Worm (Caenorhabditis elegans) whole organism, late embryonic: ENCODE measurements around the gene F55G7.3.

Source experiments
- C08G9.2 ChIP-seq: sonication (generic microtip); optimal IDR thresholded peaks from 2 replicates; lab custom pipeline; 2016; ENCODE audit warnings: mild to moderate bottlenecking, missing genetic modification characterization, moderate library complexity, missing compliant biosample characterization
- C38D4.7 ChIP-seq: fragments of 200-800 bp; sonication (Bioruptor generic); optimal IDR thresholded peaks from 2 replicates; lab custom pipeline; 2018; ENCODE audit warnings: mild to moderate bottlenecking, missing genetic modification characterization, moderate library complexity, missing compliant biosample characterization
- F13H6.1 ChIP-seq: sonication (generic microtip); optimal IDR thresholded peaks from 2 replicates; lab custom pipeline; 2016; ENCODE audit warnings: missing genetic modification characterization, missing compliant biosample characterization
- K09A11.1 ChIP-seq: sonication (generic microtip); optimal IDR thresholded peaks from 2 replicates; lab custom pipeline; 2017; ENCODE audit warnings: antibody characterized with exemption, mild to moderate bottlenecking, missing genetic modification characterization, missing compliant biosample characterization; ENCODE audit not compliant: insufficient read depth
- T23F11.4 ChIP-seq: fragments of 200-800 bp; sonication (Bioruptor generic); optimal IDR thresholded peaks from 2 replicates; lab custom pipeline; 2018; ENCODE audit warnings: mild to moderate bottlenecking, missing genetic modification characterization, missing compliant biosample characterization
- Y22D7AL.16 ChIP-seq: sonication (generic microtip); optimal IDR thresholded peaks from 2 replicates; lab custom pipeline; 2016; ENCODE audit warnings: missing genetic modification characterization, missing compliant biosample characterization
- ama-1 ChIP-seq: fragments of 150-350 bp; optimal IDR thresholded peaks from 2 replicates; lab custom pipeline; 2014
- ceh-14 ChIP-seq: sonication (generic microtip); optimal IDR thresholded peaks from 2 replicates; lab custom pipeline; 2016; ENCODE audit warnings: missing genotype, missing genetic modification characterization, missing compliant biosample characterization
- ceh-18 ChIP-seq: sonication (generic microtip); optimal IDR thresholded peaks from 2 replicates; lab custom pipeline; 2016; ENCODE audit warnings: missing genetic modification characterization, missing compliant biosample characterization
- ceh-19 ChIP-seq: fragments of 200-800 bp; sonication (Bioruptor generic); optimal IDR thresholded peaks from 2 replicates; lab custom pipeline; 2018; ENCODE audit warnings: mild to moderate bottlenecking, missing genetic modification characterization, missing compliant biosample characterization
- ceh-2 ChIP-seq: sonication (generic microtip); optimal IDR thresholded peaks from 2 replicates; lab custom pipeline; 2016; ENCODE audit warnings: missing genotype, missing genetic modification characterization, missing compliant biosample characterization
- ceh-24 ChIP-seq: sonication (generic microtip); optimal IDR thresholded peaks from 2 replicates; lab custom pipeline; 2016; ENCODE audit warnings: mild to moderate bottlenecking, missing genetic modification characterization, missing compliant biosample characterization
- ceh-30 ChIP-seq: fragments of 150-350 bp; optimal IDR thresholded peaks from 2 replicates; lab custom pipeline; 2014; ENCODE audit warnings: missing biosample characterization, missing genetic modification characterization
- ceh-31 ChIP-seq: sonication (generic microtip); optimal IDR thresholded peaks from 2 replicates; lab custom pipeline; 2016; ENCODE audit warnings: missing genetic modification characterization, missing compliant biosample characterization
- ceh-34 ChIP-seq: sonication (generic microtip); optimal IDR thresholded peaks from 2 replicates; lab custom pipeline; 2016; ENCODE audit warnings: mild to moderate bottlenecking, missing genetic modification characterization, missing compliant biosample characterization
- ceh-45 ChIP-seq: fragments of 200-800 bp; sonication (Bioruptor generic); IDR thresholded peaks from 2 replicates; pipeline ENCODE4 v1.3.6; 2022; ENCODE audit warnings: missing genetic modification reagents, missing genetic modification characterization, missing compliant biosample characterization
- ceh-48 ChIP-seq: sonication (generic microtip); optimal IDR thresholded peaks from 2 replicates; lab custom pipeline; 2016; ENCODE audit warnings: missing genetic modification characterization, inconsistent platforms, missing compliant biosample characterization
- ceh-6 ChIP-seq: fragments of 200-800 bp; sonication (Bioruptor generic); optimal IDR thresholded peaks from 2 replicates; lab custom pipeline; 2018; ENCODE audit warnings: mild to moderate bottlenecking, missing genetic modification characterization, missing compliant biosample characterization
- ceh-9 ChIP-seq: sonication (generic microtip); optimal IDR thresholded peaks from 2 replicates; lab custom pipeline; 2016; ENCODE audit warnings: mild to moderate bottlenecking, missing genetic modification characterization, inconsistent platforms, missing compliant biosample characterization
- che-1 ChIP-seq: sonication (generic microtip); optimal IDR thresholded peaks from 2 replicates; lab custom pipeline; 2016; ENCODE audit warnings: mild to moderate bottlenecking, missing genetic modification characterization, missing compliant biosample characterization
- dve-1 ChIP-seq: sonication (generic microtip); optimal IDR thresholded peaks from 2 replicates; lab custom pipeline; 2017; ENCODE audit warnings: antibody characterized with exemption, mild to moderate bottlenecking, missing genetic modification characterization, missing compliant biosample characterization
- elt-2 ChIP-seq: sonication (generic microtip); optimal IDR thresholded peaks from 2 replicates; lab custom pipeline; 2016; ENCODE audit warnings: missing genetic modification reagents, missing genetic modification characterization, missing compliant biosample characterization
- elt-4 ChIP-seq: sonication (generic microtip); optimal IDR thresholded peaks from 2 replicates; lab custom pipeline; 2016; ENCODE audit warnings: missing genetic modification characterization, missing compliant biosample characterization
- ets-4 ChIP-seq: sonication (generic microtip); optimal IDR thresholded peaks from 2 replicates; lab custom pipeline; 2016; ENCODE audit warnings: missing genetic modification characterization, missing compliant biosample characterization
- fax-1 ChIP-seq: sonication (generic microtip); optimal IDR thresholded peaks from 2 replicates; lab custom pipeline; 2016; ENCODE audit warnings: missing genotype, missing genetic modification characterization, missing compliant biosample characterization
- fkh-10 ChIP-seq: fragments of 150-350 bp; optimal IDR thresholded peaks from 2 replicates; lab custom pipeline; 2014; ENCODE audit warnings: missing biosample characterization, missing genetic modification reagents, missing genetic modification characterization
- fkh-6 ChIP-seq: sonication (generic microtip); optimal IDR thresholded peaks from 2 replicates; lab custom pipeline; 2016; ENCODE audit warnings: missing genetic modification characterization, missing compliant biosample characterization
- gmeb-2 ChIP-seq: sonication (generic microtip); optimal IDR thresholded peaks from 2 replicates; lab custom pipeline; 2016; ENCODE audit warnings: missing genetic modification characterization, inconsistent platforms, missing compliant biosample characterization
- hlh-13 ChIP-seq: fragments of 200-800 bp; sonication (Bioruptor generic); optimal IDR thresholded peaks from 2 replicates; lab custom pipeline; 2018; ENCODE audit warnings: mild to moderate bottlenecking, missing genetic modification characterization, missing compliant biosample characterization
- hlh-30 ChIP-seq: sonication (generic microtip); optimal IDR thresholded peaks from 2 replicates; lab custom pipeline; 2017; ENCODE audit warnings: antibody characterized with exemption, missing genetic modification characterization, missing compliant biosample characterization; ENCODE audit not compliant: insufficient read depth
- hlh-6 ChIP-seq: sonication (generic microtip); optimal IDR thresholded peaks from 2 replicates; lab custom pipeline; 2016; ENCODE audit warnings: missing genotype, missing genetic modification characterization, missing compliant biosample characterization
- lim-6 ChIP-seq: sonication (generic microtip); optimal IDR thresholded peaks from 2 replicates; lab custom pipeline; 2016; ENCODE audit warnings: missing genetic modification characterization, missing compliant biosample characterization
- lin-11 ChIP-seq: fragments of 200-800 bp; sonication (Bioruptor generic); optimal IDR thresholded peaks from 2 replicates; lab custom pipeline; 2018; ENCODE audit warnings: mild to moderate bottlenecking, missing genetic modification characterization, missing compliant biosample characterization
- nfya-1 ChIP-seq: sonication (generic microtip); optimal IDR thresholded peaks from 2 replicates; lab custom pipeline; 2017; ENCODE audit warnings: missing genetic modification characterization, mild to moderate bottlenecking, missing compliant biosample characterization, antibody characterized with exemption, moderate library complexity
- nhr-11 ChIP-seq: fragments of 150-350 bp; optimal IDR thresholded peaks from 2 replicates; lab custom pipeline; 2014; ENCODE audit warnings: missing biosample characterization, missing genetic modification characterization
- nhr-232 ChIP-seq: sonication (generic microtip); optimal IDR thresholded peaks from 2 replicates; lab custom pipeline; 2016; ENCODE audit warnings: missing genetic modification characterization, missing compliant biosample characterization
- npax-4 ChIP-seq: sonication (generic microtip); optimal IDR thresholded peaks from 2 replicates; lab custom pipeline; 2016; ENCODE audit warnings: missing genetic modification characterization, missing compliant biosample characterization
- odd-2 ChIP-seq: sonication (generic microtip); optimal IDR thresholded peaks from 2 replicates; lab custom pipeline; 2017; ENCODE audit warnings: antibody characterized with exemption, mild to moderate bottlenecking, missing genetic modification characterization, missing compliant biosample characterization
- pag-3 ChIP-seq: sonication (generic microtip); optimal IDR thresholded peaks from 2 replicates; lab custom pipeline; 2016; ENCODE audit warnings: missing compliant biosample characterization, missing genetic modification characterization, borderline replicate concordance
- pat-9 ChIP-seq: fragments of 200-800 bp; sonication (Bioruptor generic); optimal IDR thresholded peaks from 2 replicates; lab custom pipeline; 2018; ENCODE audit warnings: mild to moderate bottlenecking, missing genetic modification characterization, moderate library complexity, missing compliant biosample characterization
- pax-1 ChIP-seq: fragments of 150-350 bp; optimal IDR thresholded peaks from 2 replicates; lab custom pipeline; 2014; ENCODE audit warnings: missing biosample characterization, missing genetic modification characterization
- pha-2 ChIP-seq: sonication (generic microtip); optimal IDR thresholded peaks from 2 replicates; lab custom pipeline; 2017; ENCODE audit warnings: mild to moderate bottlenecking, missing genetic modification characterization, missing compliant biosample characterization
- pha-4 ChIP-seq: fragments of 150-350 bp; optimal IDR thresholded peaks from 2 replicates; lab custom pipeline; 2018; ENCODE audit warnings: missing biosample characterization, missing genetic modification reagents, missing genetic modification characterization
- pqm-1 ChIP-seq: sonication (generic microtip); optimal IDR thresholded peaks from 2 replicates; lab custom pipeline; 2016; ENCODE audit warnings: missing genetic modification characterization, missing compliant biosample characterization
- rnt-1 ChIP-seq: sonication (generic microtip); optimal IDR thresholded peaks from 2 replicates; lab custom pipeline; 2016; ENCODE audit warnings: missing genetic modification characterization, missing compliant biosample characterization
- sox-2 ChIP-seq: fragments of 200-800 bp; sonication (Bioruptor generic); IDR thresholded peaks from 2 replicates; pipeline ENCODE4 v1.3.6; 2022; ENCODE audit warnings: missing genetic modification reagents, missing genetic modification characterization, missing compliant biosample characterization
- sox-4 ChIP-seq: sonication (generic microtip); optimal IDR thresholded peaks from 2 replicates; lab custom pipeline; 2017; ENCODE audit warnings: mild to moderate bottlenecking, missing genetic modification characterization, inconsistent platforms, missing compliant biosample characterization
- tbx-7 ChIP-seq: sonication (generic microtip); optimal IDR thresholded peaks from 2 replicates; lab custom pipeline; 2016; ENCODE audit warnings: missing genotype, missing genetic modification characterization, missing compliant biosample characterization
- ttx-3 ChIP-seq: sonication (generic microtip); optimal IDR thresholded peaks from 2 replicates; lab custom pipeline; 2016; ENCODE audit warnings: missing genetic modification reagents, missing genetic modification characterization, missing compliant biosample characterization
- unc-42 ChIP-seq: sonication (generic microtip); optimal IDR thresholded peaks from 2 replicates; lab custom pipeline; 2016; ENCODE audit warnings: missing genotype, missing genetic modification characterization, missing compliant biosample characterization
- unc-55 ChIP-seq: sonication (generic microtip); optimal IDR thresholded peaks from 2 replicates; lab custom pipeline; 2017; ENCODE audit warnings: missing biosample characterization, missing genetic modification reagents, missing genetic modification characterization
- unc-86 ChIP-seq: sonication (generic microtip); optimal IDR thresholded peaks from 2 replicates; lab custom pipeline; 2016; ENCODE audit warnings: missing genetic modification characterization, missing compliant biosample characterization
- ztf-16 ChIP-seq: sonication (generic microtip); optimal IDR thresholded peaks from 2 replicates; lab custom pipeline; 2017; ENCODE audit warnings: missing genetic modification characterization, missing compliant biosample characterization

The F55G7.3 gene

ce11 chrX:11937343-11937935, 4.4 kb downstream of the F55G7.3 start:
- TF ChIP-seq F13H6.1 (tag; lab: Kevin White, UChicago) (peak; percentile 70), pha-2 (tag; lab: Kevin White, UChicago) (no peak), ceh-6 (GFP tag; lab: Kevin White, UChicago) (peak; percentile 66), dve-1 (tag; lab: Kevin White, UChicago) (peak; percentile 98), Y22D7AL.16 (tag; lab: Kevin White, UChicago) (no peak), che-1 (peak; percentile 41), pag-3 (tag; lab: Kevin White, UChicago) (no peak), elt-4 (tag; lab: Kevin White, UChicago) (no peak), C38D4.7 (GFP tag; lab: Kevin White, UChicago) (no peak), ceh-30 (tag; lab: Kevin White, UChicago) (peak; percentile 88), hlh-6 (tag; lab: Kevin White, UChicago) (peak; percentile 56), ama-1 (lab: Kevin White, UChicago) (no peak), sox-4 (tag; lab: Kevin White, UChicago) (peak; percentile 61), unc-86 (tag; lab: Kevin White, UChicago) (peak; percentile 85), odd-2 (tag; lab: Kevin White, UChicago) (no peak), K09A11.1 (tag; lab: Kevin White, UChicago) (peak; percentile 87), pha-4 (tag; lab: Kevin White, UChicago) (no peak), pqm-1 (tag; lab: Kevin White, UChicago) (peak; percentile 85), rnt-1 (peak; percentile 94), ceh-18 (tag; lab: Kevin White, UChicago) (peak; percentile 96), ceh-24 (tag; lab: Kevin White, UChicago) (no peak), hlh-30 (peak; percentile 73), gmeb-2 (tag; lab: Kevin White, UChicago) (peak; percentile 66), ceh-2 (tag; lab: Kevin White, UChicago) (peak; percentile 74), ceh-34 (tag; lab: Kevin White, UChicago) (peak; percentile 86), nhr-11 (tag; lab: Kevin White, UChicago) (peak; percentile 92), ets-4 (peak; percentile 18), ztf-16 (peak; percentile 68), fax-1 (tag; lab: Kevin White, UChicago) (no peak), nhr-232 (no peak), C08G9.2 (tag; lab: Kevin White, UChicago) (peak; percentile 65), tbx-7 (tag; lab: Kevin White, UChicago) (peak; percentile 50), ceh-14 (tag; lab: Kevin White, UChicago) (peak; percentile 52), nfya-1 (tag; lab: Kevin White, UChicago) (no peak), lin-11 (tag; lab: Kevin White, UChicago) (no peak), ceh-19 (GFP tag; lab: Kevin White, UChicago) (peak; percentile 53), elt-2 (tag; lab: Kevin White, UChicago) (peak; percentile 79), ceh-48 (tag; lab: Kevin White, UChicago) (peak; percentile 79), fkh-6 (tag; lab: Kevin White, UChicago) (peak; percentile 57), T23F11.4 (peak; percentile 1), pat-9 (tag; lab: Kevin White, UChicago) (peak; percentile 62), npax-4 (tag; lab: Kevin White, UChicago) (no peak), unc-55 (GFP tag; lab: Kevin White, UChicago) (no peak), sox-2 (GFP tag; lab: Robert Waterston, UW) (peak; percentile 46), ttx-3 (tag; lab: Kevin White, UChicago) (peak; percentile 53), fkh-10 (GFP tag; lab: Kevin White, UChicago) (peak; percentile 57), ceh-31 (tag; lab: Kevin White, UChicago) (peak; percentile 92), pax-1 (tag; lab: Kevin White, UChicago) (peak; percentile 92), ceh-9 (tag; lab: Kevin White, UChicago) (no peak), hlh-13 (no peak), lim-6 (tag; lab: Kevin White, UChicago) (peak; percentile 58), unc-42 (tag; lab: Kevin White, UChicago) (peak; percentile 90), ceh-45 (GFP tag; lab: Robert Waterston, UW) (no peak)
